Worm (Caenorhabditis elegans) whole organism, mixed stage, embryonic: ENCODE results near the gene msp-78.

ENCODE experiments used
- mab-5 ChIP-seq: fragments of 150-350 bp; optimal IDR thresholded peaks from 2 replicates; lab custom pipeline; 2014; ENCODE audit warnings: missing biosample characterization, missing genetic modification characterization
- nhr-28 ChIP-seq: fragments of 150-350 bp; optimal IDR thresholded peaks from 2 replicates; lab custom pipeline; 2014; ENCODE audit warnings: missing biosample characterization, missing genetic modification characterization
- nhr-76 ChIP-seq: sonication (generic microtip); optimal IDR thresholded peaks from 2 replicates; lab custom pipeline; 2017; ENCODE audit warnings: missing biosample characterization, missing genetic modification characterization
- snpc-4 ChIP-seq: fragments of 150-350 bp; optimal IDR thresholded peaks from 2 replicates; lab custom pipeline; 2014; ENCODE audit warnings: missing biosample characterization, missing genetic modification characterization

ce11 chrIV:9724948-9725347 is 44.9 kb upstream of the msp-78 start, which contains the start of the genes nhr-138 and C28D4.18:
- TF ChIP-seq snpc-4 (tag; lab: Kevin White, UChicago): no peak
- no peak for TF ChIP-seq nhr-28 (tag; lab: Kevin White, UChicago)
- TF ChIP-seq mab-5: no peak
- TF ChIP-seq nhr-76: no peak
